Worm (Caenorhabditis elegans) whole organism, L1 larva: Measurements from ENCODE around the gene F13H10.6.

ENCODE experiments used
- C34B4.2 ChIP-seq: sonication (generic microtip); optimal IDR thresholded peaks from 2 replicates; lab custom pipeline; 2017; ENCODE audit warnings: mild to moderate bottlenecking, missing genetic modification characterization, missing compliant biosample characterization
- Y116A8C.19 ChIP-seq: sonication (generic microtip); optimal IDR thresholded peaks from 2 replicates; lab custom pipeline; 2016; ENCODE audit warnings: missing compliant biosample characterization, missing genetic modification characterization, borderline replicate concordance
- ama-1 ChIP-seq: fragments of 150-350 bp; optimal IDR thresholded peaks from 2 replicates; lab custom pipeline; 2014
- blmp-1 ChIP-seq: fragments of 150-350 bp; optimal IDR thresholded peaks from 2 replicates; lab custom pipeline; 2014; ENCODE audit warnings: missing biosample characterization, missing genetic modification characterization
- ceh-88 ChIP-seq: fragments of 200-800 bp; sonication (Bioruptor generic); IDR thresholded peaks from 2 replicates; pipeline ENCODE4 v1.3.6; 2022; ENCODE audit warnings: missing genetic modification characterization, missing compliant biosample characterization
- ceh-90 ChIP-seq: sonication (generic microtip); optimal IDR thresholded peaks from 2 replicates; lab custom pipeline; 2016; ENCODE audit warnings: missing genetic modification characterization, missing compliant biosample characterization
- dpl-1 ChIP-seq, 3 experiments: fragments of 150-350 bp in 2 of 3; sonication (generic microtip) in 1 of 3; optimal IDR thresholded peaks; 2 replicates each; lab custom pipeline; 2014 to 2017; ENCODE audit warnings: missing biosample characterization in 3 of 3, missing genetic modification characterization in 3 of 3, missing genetic modification reagents in 3 of 3
- dsc-1 ChIP-seq: sonication (generic microtip); optimal IDR thresholded peaks from 2 replicates; lab custom pipeline; 2016; ENCODE audit warnings: mild to moderate bottlenecking, missing genetic modification characterization, missing compliant biosample characterization
- efl-3 ChIP-seq: fragments of 200-800 bp; sonication (Bioruptor generic); optimal IDR thresholded peaks from 2 replicates; lab custom pipeline; 2018; ENCODE audit warnings: mild to moderate bottlenecking, missing genetic modification characterization, missing compliant biosample characterization
- elt-3 ChIP-seq, 6 experiments: fragments of 150-350 bp in 1 of 6; sonication (generic microtip); optimal IDR thresholded peaks; 2 replicates each; lab custom pipeline; 2017 to 2018; ENCODE audit warnings: missing biosample characterization in 6 of 6, missing genetic modification characterization in 6 of 6, inconsistent platforms in 1 of 6
- fkh-10 ChIP-seq: sonication (generic microtip); optimal IDR thresholded peaks from 2 replicates; lab custom pipeline; 2017; ENCODE audit warnings: missing biosample characterization, missing genetic modification reagents, missing genetic modification characterization
- fkh-4 ChIP-seq: sonication (generic microtip); optimal IDR thresholded peaks from 2 replicates; lab custom pipeline; 2016; ENCODE audit warnings: missing compliant biosample characterization, missing genetic modification characterization, borderline replicate concordance
- fkh-8 ChIP-seq: sonication (generic microtip); optimal IDR thresholded peaks from 2 replicates; lab custom pipeline; 2016; ENCODE audit warnings: mild to moderate bottlenecking, missing genetic modification characterization, missing compliant biosample characterization
- fos-1 ChIP-seq: fragments of 150-350 bp; optimal IDR thresholded peaks from 2 replicates; lab custom pipeline; 2014; ENCODE audit warnings: missing biosample characterization, missing genetic modification characterization
- hlh-4 ChIP-seq: sonication (generic microtip); optimal IDR thresholded peaks from 2 replicates; lab custom pipeline; 2016; ENCODE audit warnings: mild to moderate bottlenecking, missing genetic modification characterization, missing compliant biosample characterization
- isw-1 ChIP-seq: fragments of 200-800 bp; sonication (Bioruptor generic); IDR thresholded peaks from 2 replicates; pipeline ENCODE4 v1.3.6; 2022; ENCODE audit warnings: missing genetic modification characterization, missing compliant biosample characterization
- lin-13 ChIP-seq: fragments of 150-350 bp; optimal IDR thresholded peaks from 2 replicates; lab custom pipeline; 2014; ENCODE audit warnings: missing biosample characterization, missing genetic modification reagents, missing genetic modification characterization
- lin-14 ChIP-seq: fragments of 200-800 bp; sonication (Bioruptor generic); optimal IDR thresholded peaks from 2 replicates; lab custom pipeline; 2018; ENCODE audit warnings: mild to moderate bottlenecking, missing genetic modification characterization, moderate library complexity, missing compliant biosample characterization
- lin-15B ChIP-seq: fragments of 150-350 bp; sonication (generic microtip); optimal IDR thresholded peaks from 3 replicates; lab custom pipeline; 2014; ENCODE audit warnings: missing biosample characterization, missing genetic modification characterization
- lin-39 ChIP-seq: fragments of 150-350 bp; optimal IDR thresholded peaks from 2 replicates; lab custom pipeline; 2014; ENCODE audit warnings: missing biosample characterization, missing genetic modification reagents, missing genetic modification characterization
- lir-3 ChIP-seq: sonication (generic microtip); optimal IDR thresholded peaks from 2 replicates; lab custom pipeline; 2016; ENCODE audit warnings: mild to moderate bottlenecking, missing genetic modification characterization, moderate library complexity, missing compliant biosample characterization; ENCODE audit not compliant: poor library complexity
- lsy-2 ChIP-seq, 2 experiments: fragments of 150-350 bp; optimal IDR thresholded peaks; 2 replicates each; lab custom pipeline; 2014; ENCODE audit warnings: missing biosample characterization in 2 of 2, missing genetic modification characterization in 2 of 2
- mab-9 ChIP-seq: fragments of 200-800 bp; sonication (Bioruptor generic); IDR thresholded peaks from 2 replicates; pipeline ENCODE4 v1.3.6; 2022; ENCODE audit warnings: missing genetic modification reagents, missing genetic modification characterization, missing compliant biosample characterization
- mdl-1 ChIP-seq, 2 experiments: fragments of 150-350 bp; optimal IDR thresholded peaks; 2 replicates each; lab custom pipeline; 2014 to 2017; ENCODE audit warnings: missing biosample characterization in 2 of 2, missing genetic modification characterization in 2 of 2, inconsistent platforms in 1 of 2
- mep-1 ChIP-seq: fragments of 150-350 bp; optimal IDR thresholded peaks from 2 replicates; lab custom pipeline; 2014; ENCODE audit warnings: missing biosample characterization, missing genetic modification characterization
- nhr-11 ChIP-seq: fragments of 150-350 bp; optimal IDR thresholded peaks from 2 replicates; lab custom pipeline; 2014; ENCODE audit warnings: missing biosample characterization, missing genetic modification characterization
- nhr-12 ChIP-seq: sonication (generic microtip); optimal IDR thresholded peaks from 2 replicates; lab custom pipeline; 2017; ENCODE audit warnings: missing biosample characterization, missing genetic modification characterization
- nhr-237 ChIP-seq: fragments of 150-350 bp; optimal IDR thresholded peaks from 2 replicates; lab custom pipeline; 2014; ENCODE audit warnings: missing biosample characterization, missing genetic modification characterization
- nhr-28 ChIP-seq: fragments of 150-350 bp; optimal IDR thresholded peaks from 2 replicates; lab custom pipeline; 2014; ENCODE audit warnings: missing biosample characterization, missing genetic modification characterization
- nhr-71 ChIP-seq: sonication (generic microtip); optimal IDR thresholded peaks from 2 replicates; lab custom pipeline; 2016; ENCODE audit warnings: mild to moderate bottlenecking, missing genetic modification characterization, moderate library complexity, missing compliant biosample characterization
- nhr-77 ChIP-seq: fragments of 150-350 bp; optimal IDR thresholded peaks from 2 replicates; lab custom pipeline; 2014; ENCODE audit warnings: missing biosample characterization, missing genetic modification characterization
- nhr-84 ChIP-seq: sonication (generic microtip); optimal IDR thresholded peaks from 2 replicates; lab custom pipeline; 2017; ENCODE audit warnings: missing biosample characterization, missing genetic modification characterization
- nhr-85 ChIP-seq: sonication (generic microtip); peaks from one replicate; lab custom pipeline; 2016; ENCODE audit warnings: missing genetic modification characterization, inconsistent platforms, missing compliant biosample characterization
- pag-3 ChIP-seq: sonication (generic microtip); optimal IDR thresholded peaks from 2 replicates; lab custom pipeline; 2017; ENCODE audit warnings: missing genetic modification characterization, mild to moderate bottlenecking, missing compliant biosample characterization, antibody characterized with exemption, borderline replicate concordance; ENCODE audit not compliant: insufficient read depth
- pqm-1 ChIP-seq: sonication (generic microtip); optimal IDR thresholded peaks from 3 replicates; lab custom pipeline; 2017; ENCODE audit warnings: missing biosample characterization, missing genetic modification characterization
- rnt-1 ChIP-seq: sonication (generic microtip); optimal IDR thresholded peaks from 2 replicates; lab custom pipeline; 2016; ENCODE audit warnings: mild to moderate bottlenecking, missing genetic modification characterization, moderate library complexity, missing compliant biosample characterization
- skn-1 ChIP-seq: fragments of 150-350 bp; optimal IDR thresholded peaks from 2 replicates; lab custom pipeline; 2014; ENCODE audit warnings: missing biosample characterization, missing genetic modification characterization
- snu-23 ChIP-seq: sonication (generic microtip); optimal IDR thresholded peaks from 2 replicates; lab custom pipeline; 2016; ENCODE audit warnings: missing genetic modification characterization, missing compliant biosample characterization
- sox-4 ChIP-seq: sonication (generic microtip); optimal IDR thresholded peaks from 2 replicates; lab custom pipeline; 2016; ENCODE audit warnings: missing genetic modification characterization, missing compliant biosample characterization
- unc-130 ChIP-seq: fragments of 150-350 bp; optimal IDR thresholded peaks from 2 replicates; lab custom pipeline; 2017; ENCODE audit warnings: missing biosample characterization, missing genetic modification characterization, inconsistent platforms
- unc-30 ChIP-seq: sonication (generic microtip); optimal IDR thresholded peaks from 2 replicates; lab custom pipeline; 2017; ENCODE audit warnings: missing biosample characterization, missing genetic modification characterization
- unc-62 ChIP-seq: fragments of 150-350 bp; optimal IDR thresholded peaks from 2 replicates; lab custom pipeline; 2014; ENCODE audit warnings: missing biosample characterization, missing genetic modification reagents, missing genetic modification characterization
- vab-15 ChIP-seq: sonication (generic microtip); optimal IDR thresholded peaks from 2 replicates; lab custom pipeline; 2017; ENCODE audit warnings: missing genotype, mild to moderate bottlenecking, missing genetic modification characterization, missing compliant biosample characterization
- zag-1 ChIP-seq: fragments of 150-350 bp; optimal IDR thresholded peaks from 2 replicates; lab custom pipeline; 2014; ENCODE audit warnings: missing biosample characterization, missing genetic modification characterization
- ztf-4 ChIP-seq: fragments of 150-350 bp; optimal IDR thresholded peaks from 2 replicates; lab custom pipeline; 2014; ENCODE audit warnings: missing biosample characterization, missing genetic modification characterization

Gene F13H10.6

ce11 chrIV:11044377-11044776 is 35.3 kb downstream of the F13H10.6 start:
- TF ChIP-seq lir-3: no peak
- TF ChIP-seq dpl-1 (GFP tag; optimal IDR thresholded peaks at IDR 0.05; lab: Kevin White, UChicago): no peak
- TF ChIP-seq dsc-1 (tag; lab: Kevin White, UChicago): no peak
- no peak for TF ChIP-seq vab-15 (tag; lab: Kevin White, UChicago)
- no peak for TF ChIP-seq rnt-1 (tag; lab: Kevin White, UChicago)
- TF ChIP-seq ceh-88 (GFP tag; lab: Robert Waterston, UW): no peak
- no peak for TF ChIP-seq nhr-84
- no peak for TF ChIP-seq skn-1 (tag; lab: Kevin White, UChicago)
- TF ChIP-seq mep-1: no peak
- no peak for TF ChIP-seq elt-3 (tag; optimal IDR thresholded peaks at IDR 0.05; lab: Kevin White, UChicago)
- TF ChIP-seq sox-4 (tag; lab: Kevin White, UChicago): no peak
- no peak for TF ChIP-seq mdl-1 (tag; optimal IDR thresholded peaks at IDR 0.05; lab: Kevin White, UChicago)

ce11 chrIV:11048871-11049270 is 39.8 kb downstream of the F13H10.6 start, which contains the start of gene F36H1.11:
F36H1.11 (plus strand) TSS chrIV:11049171.
- TF ChIP-seq nhr-28 (tag; lab: Kevin White, UChicago): no peak
- no peak for TF ChIP-seq mab-9 (GFP tag; lab: Robert Waterston, UW)
- TF ChIP-seq dpl-1 (GFP tag; optimal IDR thresholded peaks at IDR 0.05; lab: Kevin White, UChicago): no peak
- no peak for TF ChIP-seq nhr-71 (tag; lab: Kevin White, UChicago)
- no peak for TF ChIP-seq Y116A8C.19 (tag; lab: Kevin White, UChicago)
- TF ChIP-seq nhr-84: no peak
- TF ChIP-seq, all 84 proteins: peak for 0

ce11 chrIV:11049806-11050205 is 40.7 kb downstream of the F13H10.6 start, which contains the start of gene F36H1.3:
F36H1.3 (plus strand) TSS chrIV:11050128.
- TF ChIP-seq zag-1 (tag; lab: Kevin White, UChicago): no peak
- no peak for TF ChIP-seq lsy-2 (tag; optimal IDR thresholded peaks at IDR 0.05; lab: Kevin White, UChicago)
- TF ChIP-seq dsc-1 (tag; lab: Kevin White, UChicago): no peak
- no peak for TF ChIP-seq lin-39 (tag; lab: Kevin White, UChicago)
- no peak for TF ChIP-seq isw-1
- no peak for TF ChIP-seq nhr-237 (tag; lab: Kevin White, UChicago)

- TF ChIP-seq nhr-77 (tag; lab: Kevin White, UChicago): no peak
- TF ChIP-seq C34B4.2 (tag; lab: Kevin White, UChicago): no peak
- TF ChIP-seq ceh-90: no peak
- TF ChIP-seq unc-130 (tag; lab: Kevin White, UChicago): no peak
- no peak for TF ChIP-seq skn-1 (tag; lab: Kevin White, UChicago)
- no peak for TF ChIP-seq unc-62 (GFP tag; lab: Kevin White, UChicago)
- no peak for TF ChIP-seq lin-14 (GFP tag; lab: Kevin White, UChicago)
- no peak for TF ChIP-seq isw-1
- no peak for TF ChIP-seq ama-1
- no peak for TF ChIP-seq sox-4 (tag; lab: Kevin White, UChicago)
- no peak for TF ChIP-seq ztf-4
- TF ChIP-seq nhr-11 (tag; lab: Kevin White, UChicago): no peak
- TF ChIP-seq, all 84 proteins: peak for 0
Measured at ce11 chrIV:11051963-11052362, 42.9 kb downstream of the F13H10.6 start.

- TF ChIP-seq lin-13 (GFP tag; lab: Kevin White, UChicago) (no peak), C34B4.2 (tag; lab: Kevin White, UChicago) (no peak), lin-39 (tag; lab: Kevin White, UChicago) (no peak), unc-30 (tag; lab: Kevin White, UChicago) (no peak), hlh-4 (tag; lab: Kevin White, UChicago) (no peak), fkh-10 (no peak), nhr-84 (no peak), blmp-1 (tag; lab: Kevin White, UChicago) (no peak), nhr-12 (no peak), fkh-8 (tag; lab: Kevin White, UChicago) (no peak), snu-23 (no peak), lin-15B (tag; lab: Kevin White, UChicago) (no peak), fos-1 (tag; lab: Kevin White, UChicago) (no peak), fkh-4 (no peak), dsc-1 (tag; lab: Kevin White, UChicago) (no peak), pqm-1 (tag; lab: Kevin White, UChicago) (no peak), unc-62 (GFP tag; lab: Kevin White, UChicago) (no peak), nhr-85 (tag; lab: Kevin White, UChicago) (no peak), pag-3 (tag; lab: Kevin White, UChicago) (no peak), efl-3 (GFP tag; lab: Kevin White, UChicago) (no peak)
Measured at ce11 chrIV:11053652-11054317, 44.7 kb downstream of the F13H10.6 start, which contains the start of the genes F36H1.12 and lin-3. F36H1.12 (minus strand) TSS chrIV:11053702. lin-3 (plus strand) TSS chrIV:11054308.
